Fruit fly (Drosophila melanogaster): ENCODE results near the gene CG14362.

- no peak for TF ChIP-seq insv (optimal IDR thresholded peaks at IDR 0.05)
- TF ChIP-seq h (optimal IDR thresholded peaks at IDR 0.05), result no peak
- no peak for TF ChIP-seq Sin3A (optimal IDR thresholded peaks at IDR 0.05)
- TF ChIP-seq ttk (optimal IDR thresholded peaks at IDR 0.05), result no peak
Measured at dm6 chr3R:13812736-13813250, 42.5 kb downstream of the CG14362 start, which contains the start of the genes tal-1A, tal-2A, tal-3A and tal-AA.

Measured in Kc167 (cell line).